Worm (Caenorhabditis elegans): ENCODE results near the gene F17C11.26.
A peak's percentile ranks its signal among the peaks of the same experiment; 100 is the strongest.

DNA sequence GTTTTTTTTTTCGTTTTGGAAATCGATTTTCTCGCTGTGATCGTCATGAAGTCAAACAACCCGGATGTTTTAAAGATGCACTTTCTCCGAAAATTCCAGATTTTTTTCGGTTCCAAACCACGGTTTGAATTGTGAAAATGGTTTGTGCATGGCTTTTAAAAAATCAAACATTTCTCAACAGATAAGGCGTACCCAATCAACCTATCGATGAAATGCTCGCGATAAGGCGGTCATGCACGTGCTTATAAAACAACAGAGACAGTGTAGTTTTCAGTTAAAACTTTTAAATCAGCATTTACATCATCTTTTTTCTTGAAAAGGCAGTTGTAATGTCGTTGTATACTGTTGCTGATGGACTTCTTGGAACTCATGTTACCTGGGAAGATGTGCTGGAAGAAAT lies 8.8 kb upstream of the F17C11.26 start, which contains the start of gene F58B4.5:
- TF ChIP-seq him-1 (tag; optimal IDR thresholded peaks at IDR 0.05) = no peak
- peak; percentile 21 for TF ChIP-seq W03F9.2 (tag; optimal IDR thresholded peaks at IDR 0.05)

Data from whole organism, L4/young adult.